Worm (Caenorhabditis elegans) whole organism, L4 larva: Measurements from ENCODE around the gene col-89.

ENCODE experiments used
- F49E8.2 ChIP-seq: sonication (generic microtip); optimal IDR thresholded peaks from 2 replicates; lab custom pipeline; 2016; ENCODE audit warnings: missing compliant biosample characterization, mild to moderate bottlenecking, missing genetic modification characterization, borderline replicate concordance
- lin-13 ChIP-seq: fragments of 150-350 bp; optimal IDR thresholded peaks from 2 replicates; lab custom pipeline; 2014; ENCODE audit warnings: missing biosample characterization, missing genetic modification reagents, missing genetic modification characterization
- lin-15B ChIP-seq: fragments of 150-350 bp; sonication (generic microtip); optimal IDR thresholded peaks from 3 replicates; lab custom pipeline; 2014; ENCODE audit warnings: missing biosample characterization, missing genetic modification characterization
- nhr-102 ChIP-seq: sonication (generic microtip); optimal IDR thresholded peaks from 2 replicates; lab custom pipeline; 2016; ENCODE audit warnings: mild to moderate bottlenecking, missing genetic modification characterization, moderate library complexity, missing compliant biosample characterization
- tra-1 ChIP-seq: fragments of 200-800 bp; sonication (Bioruptor generic); IDR thresholded peaks from 2 replicates; pipeline ENCODE4 v1.3.6; 2022; ENCODE audit warnings: missing genetic modification reagents, missing genetic modification characterization, missing compliant biosample characterization
- ztf-7 ChIP-seq: fragments of 150-350 bp; optimal IDR thresholded peaks from 2 replicates; lab custom pipeline; 2014; ENCODE audit warnings: missing biosample characterization, missing genetic modification characterization

ce11 chrIII:4708909-4709308, 39.0 kb upstream of the col-89 start, which contains the start of gene T04A8.18:
- TF ChIP-seq lin-13 (GFP tag; lab: Kevin White, UChicago) (no peak), nhr-102 (tag; lab: Kevin White, UChicago) (no peak), F49E8.2 (tag; lab: Kevin White, UChicago) (no peak), ztf-7 (tag; lab: Kevin White, UChicago) (no peak), lin-15B (no peak), tra-1 (GFP tag; lab: Robert Waterston, UW) (no peak)
